Worm (Caenorhabditis elegans) whole organism, L4 larva: ENCODE results near the gene nhr-103.

Source experiments
- F37D6.2 ChIP-seq: sonication (generic microtip); optimal IDR thresholded peaks from 2 replicates; lab custom pipeline; 2016; ENCODE audit warnings: mild to moderate bottlenecking, missing genetic modification characterization, missing compliant biosample characterization
- F44E2.7 ChIP-seq: fragments of 200-800 bp; sonication (Bioruptor generic); IDR thresholded peaks from 2 replicates; pipeline ENCODE4 v2.1.2; 2022; ENCODE audit warnings: missing genetic modification characterization, missing compliant biosample characterization
- T26A8.4 ChIP-seq: fragments of 200-800 bp; sonication (Bioruptor generic); IDR thresholded peaks from 2 replicates; pipeline ENCODE4 v1.3.6; 2022; ENCODE audit warnings: missing genetic modification characterization, missing compliant biosample characterization
- ZK337.2 ChIP-seq: fragments of 200-800 bp; sonication (Bioruptor generic); IDR thresholded peaks from 2 replicates; pipeline ENCODE4 v1.3.6; 2022; ENCODE audit warnings: missing genetic modification reagents, missing genetic modification characterization, missing compliant biosample characterization
- aha-1 ChIP-seq: fragments of 150-350 bp; peaks from one replicate; lab custom pipeline; 2014; ENCODE audit warnings: missing biosample characterization, missing genetic modification characterization
- attf-4 ChIP-seq: sonication (generic microtip); optimal IDR thresholded peaks from 3 replicates; lab custom pipeline; 2017; ENCODE audit warnings: missing biosample characterization, missing genetic modification characterization
- ceh-20 ChIP-seq: fragments of 200-800 bp; sonication (Bioruptor generic); IDR thresholded peaks from 2 replicates; pipeline ENCODE4 v1.3.6; 2022; ENCODE audit warnings: missing genetic modification reagents, missing genetic modification characterization, missing compliant biosample characterization
- ceh-44 ChIP-seq: fragments of 200-800 bp; sonication (Bioruptor generic); IDR thresholded peaks from 2 replicates; pipeline ENCODE4 v1.3.6; 2022; ENCODE audit warnings: missing genetic modification reagents, missing genetic modification characterization, missing compliant biosample characterization
- daf-8 ChIP-seq: fragments of 200-800 bp; sonication (Bioruptor generic); IDR thresholded peaks from 2 replicates; pipeline ENCODE4 v1.3.6; 2022; ENCODE audit warnings: missing genetic modification characterization, missing compliant biosample characterization
- dmd-6 ChIP-seq: fragments of 200-800 bp; sonication (Bioruptor generic); IDR thresholded peaks from 2 replicates; pipeline ENCODE4 v1.3.6; 2022; ENCODE audit warnings: missing genetic modification reagents, missing genetic modification characterization, missing compliant biosample characterization
- dmd-8 ChIP-seq: fragments of 200-800 bp; sonication (Bioruptor generic); IDR thresholded peaks from 2 replicates; pipeline ENCODE4 v1.3.6; 2022; ENCODE audit warnings: missing genetic modification characterization, missing compliant biosample characterization
- fkh-10 ChIP-seq: fragments of 150-350 bp; optimal IDR thresholded peaks from 2 replicates; lab custom pipeline; 2014; ENCODE audit warnings: missing biosample characterization, missing genetic modification reagents, missing genetic modification characterization
- gei-8 ChIP-seq: fragments of 200-800 bp; sonication (Bioruptor generic); optimal IDR thresholded peaks from 2 replicates; lab custom pipeline; 2018; ENCODE audit warnings: mild to moderate bottlenecking, missing genetic modification characterization, missing compliant biosample characterization
- hlh-30 ChIP-seq: sonication (generic microtip); optimal IDR thresholded peaks from 2 replicates; lab custom pipeline; 2017; ENCODE audit warnings: antibody characterized with exemption, mild to moderate bottlenecking, missing genetic modification characterization, missing compliant biosample characterization; ENCODE audit not compliant: insufficient read depth
- lim-7 ChIP-seq: fragments of 200-800 bp; sonication (Bioruptor generic); IDR thresholded peaks from 2 replicates; pipeline ENCODE4 v1.3.6; 2022; ENCODE audit warnings: missing genetic modification characterization, missing compliant biosample characterization
- lin-29 ChIP-seq: fragments of 200-800 bp; sonication (Bioruptor generic); IDR thresholded peaks from 2 replicates; pipeline ENCODE4 v1.3.6; 2022; ENCODE audit warnings: missing genetic modification reagents, missing genetic modification characterization, missing compliant biosample characterization
- lin-39 ChIP-seq: fragments of 150-350 bp; optimal IDR thresholded peaks from 2 replicates; lab custom pipeline; 2014; ENCODE audit warnings: missing biosample characterization, missing genetic modification reagents, missing genetic modification characterization
- madf-5 ChIP-seq, 2 experiments: fragments of 200-800 bp; sonication (Bioruptor generic); IDR thresholded peaks; 2 replicates each; pipeline ENCODE4 v1.3.6; 2022; ENCODE audit warnings: missing compliant biosample characterization in 2 of 2, missing genetic modification characterization in 2 of 2
- mes-2 ChIP-seq: sonication (generic microtip); optimal IDR thresholded peaks from 2 replicates; lab custom pipeline; 2016; ENCODE audit warnings: missing genotype, mild to moderate bottlenecking, missing genetic modification characterization, missing compliant biosample characterization; ENCODE audit not compliant: poor library complexity, severe bottlenecking
- mxl-2 ChIP-seq: fragments of 200-800 bp; sonication (Bioruptor generic); conservative IDR thresholded peaks from 2 replicates; pipeline ENCODE4 v1.3.6; 2022; ENCODE audit warnings: missing genetic modification reagents, missing genetic modification characterization, missing compliant biosample characterization
- nhr-111 ChIP-seq: fragments of 200-800 bp; sonication (Bioruptor generic); optimal IDR thresholded peaks from 2 replicates; lab custom pipeline; 2018; ENCODE audit warnings: mild to moderate bottlenecking, missing genetic modification characterization, missing compliant biosample characterization
- nhr-237 ChIP-seq: sonication (generic microtip); optimal IDR thresholded peaks from 2 replicates; lab custom pipeline; 2017; ENCODE audit warnings: missing biosample characterization, missing genetic modification characterization
- nhr-25 ChIP-seq: sonication (generic microtip); optimal IDR thresholded peaks from 2 replicates; lab custom pipeline; 2017; ENCODE audit warnings: missing genetic modification characterization, mild to moderate bottlenecking, missing compliant biosample characterization, antibody characterized with exemption, moderate library complexity, borderline replicate concordance; ENCODE audit not compliant: insufficient read depth
- nhr-42 ChIP-seq: fragments of 200-800 bp; sonication (Bioruptor generic); IDR thresholded peaks from 2 replicates; pipeline ENCODE4 v1.3.6; 2022; ENCODE audit warnings: missing genetic modification characterization, missing compliant biosample characterization
- nhr-48 ChIP-seq: sonication (generic microtip); optimal IDR thresholded peaks from 2 replicates; lab custom pipeline; 2016; ENCODE audit warnings: mild to moderate bottlenecking, missing genetic modification characterization, missing compliant biosample characterization
- nhr-77 ChIP-seq: fragments of 150-350 bp; optimal IDR thresholded peaks from 2 replicates; lab custom pipeline; 2014; ENCODE audit warnings: missing biosample characterization, missing genetic modification characterization
- pha-4 ChIP-seq, 2 experiments: fragments of 150-350 bp in 1 of 2; fragments of 200-800 bp in 1 of 2; sonication (Bioruptor generic) in 1 of 2; IDR thresholded peaks in 1 of 2; optimal IDR thresholded peaks in 1 of 2; 2 replicates each; pipeline versions ENCODE4 v1.3.6 to Lab custom; 2014 to 2022; ENCODE audit warnings: missing genetic modification characterization in 2 of 2, missing genetic modification reagents in 2 of 2, missing biosample characterization in 1 of 2, missing compliant biosample characterization in 1 of 2
- sdz-12 ChIP-seq: fragments of 200-800 bp; sonication (Bioruptor generic); optimal IDR thresholded peaks from 2 replicates; lab custom pipeline; 2018; ENCODE audit warnings: mild to moderate bottlenecking, missing genetic modification characterization, missing compliant biosample characterization
- set-16 ChIP-seq: fragments of 200-800 bp; sonication (Bioruptor generic); IDR thresholded peaks from 2 replicates; pipeline ENCODE4 v1.3.6; 2022; ENCODE audit warnings: missing genetic modification reagents, missing genetic modification characterization, missing compliant biosample characterization
- spr-3 ChIP-seq: fragments of 200-800 bp; sonication (Bioruptor generic); optimal IDR thresholded peaks from 2 replicates; lab custom pipeline; 2018; ENCODE audit warnings: mild to moderate bottlenecking, missing genetic modification characterization, missing compliant biosample characterization
- unc-62 ChIP-seq, 3 experiments: fragments of 150-350 bp in 1 of 3; sonication (generic microtip); optimal IDR thresholded peaks in 2 of 3; peaks in 1 of 3; 1 replicate in 1 of 3; 2 replicates in 2 of 3; lab custom pipeline; 2014 to 2017; ENCODE audit warnings: missing biosample characterization in 3 of 3, missing genetic modification characterization in 3 of 3, missing genetic modification reagents in 3 of 3, missing genotype in 1 of 3
- zfp-2 ChIP-seq: sonication (generic microtip); optimal IDR thresholded peaks from 2 replicates; lab custom pipeline; 2016; ENCODE audit warnings: mild to moderate bottlenecking, missing genetic modification characterization, missing compliant biosample characterization
- zip-11 ChIP-seq: fragments of 200-800 bp; sonication (Bioruptor generic); IDR thresholded peaks from 2 replicates; pipeline ENCODE4 v1.3.6; 2022; ENCODE audit warnings: missing genetic modification characterization, missing compliant biosample characterization
- ztf-11 ChIP-seq: fragments of 150-350 bp; optimal IDR thresholded peaks from 2 replicates; lab custom pipeline; 2014; ENCODE audit warnings: missing biosample characterization, missing genetic modification characterization

The nhr-103 gene

ce11 chrV:2259750-2260149, 34.5 kb downstream of the nhr-103 start, which contains the start of gene nhr-182 (continued):
- TF ChIP-seq lin-39 (tag; lab: Kevin White, UChicago) (no peak), F37D6.2 (tag; lab: Kevin White, UChicago) (no peak), nhr-237 (tag; lab: Kevin White, UChicago) (no peak), F44E2.7 (GFP tag; lab: Robert Waterston, UW) (no peak)
- TF ChIP-seq, all 104 proteins: peak for 7

ce11 chrV:2260660-2261059, 35.4 kb downstream of the nhr-103 start, which contains the start of gene F41B5.12:
F41B5.12 (plus strand) TSS chrV:2260960.
- no peak for TF ChIP-seq ztf-11 (tag; lab: Kevin White, UChicago)
- TF ChIP-seq nhr-48 (tag; lab: Kevin White, UChicago): no peak
- no peak for TF ChIP-seq lin-29 (GFP tag; lab: Robert Waterston, UW)
- TF ChIP-seq hlh-30 (tag; lab: Kevin White, UChicago): no peak
- no peak for TF ChIP-seq mxl-2 (GFP tag; lab: Robert Waterston, UW)
- TF ChIP-seq dmd-6 (GFP tag; lab: Robert Waterston, UW): no peak
- TF ChIP-seq dmd-8 (GFP tag; lab: Robert Waterston, UW): no peak
- no peak for TF ChIP-seq lim-7 (GFP tag; lab: Robert Waterston, UW)
- TF ChIP-seq daf-8 (GFP tag; lab: Robert Waterston, UW): no peak
- no peak for TF ChIP-seq nhr-77
- TF ChIP-seq nhr-237 (tag; lab: Kevin White, UChicago): no peak
- no peak for TF ChIP-seq nhr-25 (tag; lab: Kevin White, UChicago)
- TF ChIP-seq pha-4 (GFP tag; IDR thresholded peaks at IDR 0.05; lab: Robert Waterston, UW): no peak
- no peak for TF ChIP-seq pha-4 (tag; optimal IDR thresholded peaks at IDR 0.05; lab: Kevin White, UChicago)
- TF ChIP-seq sdz-12: no peak
- no peak for TF ChIP-seq set-16

- TF ChIP-seq ZK337.2 (GFP tag; lab: Robert Waterston, UW) (no peak), nhr-48 (tag; lab: Kevin White, UChicago) (no peak), pha-4 (GFP tag; IDR thresholded peaks at IDR 0.05; lab: Robert Waterston, UW) (no peak), pha-4 (tag; optimal IDR thresholded peaks at IDR 0.05; lab: Kevin White, UChicago) (peak; percentile 49), ceh-44 (GFP tag; lab: Robert Waterston, UW) (no peak)
These were observed 39.2 kb downstream of the nhr-103 start, which contains the start of gene nhr-183 for ce11 chrV:2264455-2264854. nhr-183 (minus strand) TSS chrV:2264634.

- no peak for TF ChIP-seq T26A8.4 (GFP tag; lab: Robert Waterston, UW)
- peak; percentile 38 for TF ChIP-seq aha-1 (tag; lab: Kevin White, UChicago)
- no peak for TF ChIP-seq gei-8 (GFP tag; lab: Kevin White, UChicago)
- peak in 1 of 2 experiments; percentile 59 for TF ChIP-seq unc-62 (GFP tag; optimal IDR thresholded peaks at IDR 0.05 in 1 of 2; lab: Kevin White, UChicago)
- TF ChIP-seq unc-62 (tag; optimal IDR thresholded peaks at IDR 0.05; lab: Kevin White, UChicago): no peak
These were observed 39.7 kb downstream of the nhr-103 start for ce11 chrV:2264925-2265324.

- TF ChIP-seq fkh-10 (no peak), ZK337.2 (GFP tag; lab: Robert Waterston, UW) (no peak), madf-5 (GFP tag; IDR thresholded peaks at IDR 0.05; lab: Robert Waterston, UW) (no peak), zfp-2 (tag; lab: Kevin White, UChicago) (no peak), zip-11 (GFP tag; lab: Robert Waterston, UW) (no peak), ceh-20 (no peak), attf-4 (tag; lab: Kevin White, UChicago) (no peak), nhr-42 (GFP tag; lab: Robert Waterston, UW) (no peak), mes-2 (tag; lab: Kevin White, UChicago) (no peak), nhr-111 (no peak), spr-3 (GFP tag; lab: Kevin White, UChicago) (no peak)
These were observed 41.7 kb downstream of the nhr-103 start, which contains the start of gene nhr-275 for ce11 chrV:2266958-2267357. nhr-275 (minus strand) TSS chrV:2267058.
